Worm (Caenorhabditis elegans): ENCODE measurements around the gene F07C3.9.
A peak's percentile ranks its signal among the peaks of the same experiment; 100 is the strongest.

DNA sequence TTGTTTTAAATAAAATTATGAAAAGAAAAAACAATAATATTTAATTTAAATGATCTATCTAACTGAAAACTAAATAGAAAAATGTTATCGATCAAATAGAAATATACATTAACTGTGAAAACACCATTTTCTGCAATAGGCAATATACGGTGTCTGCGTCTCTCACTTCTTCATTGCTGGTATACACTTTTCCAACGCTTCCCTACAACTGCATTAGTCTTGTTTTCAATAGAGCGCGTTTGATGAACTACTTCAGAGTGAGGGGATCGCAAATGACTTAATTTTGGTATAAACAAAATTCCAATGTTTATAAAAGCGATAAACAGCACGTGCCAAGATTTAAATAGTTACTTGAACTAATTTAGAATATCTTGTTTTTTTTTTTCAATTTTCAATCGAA lies 41.9 kb downstream of the F07C3.9 start:
- no peak for TF ChIP-seq nhr-237 (tag; optimal IDR thresholded peaks at IDR 0.05)
- no peak for TF ChIP-seq aly-2 (tag; optimal IDR thresholded peaks at IDR 0.05)
- no peak for TF ChIP-seq mef-2 (tag; optimal IDR thresholded peaks at IDR 0.05)
- no peak for TF ChIP-seq ztf-11 (tag; optimal IDR thresholded peaks at IDR 0.05)
- peak; percentile 66 to 84 for TF ChIP-seq lin-35 (GFP tag; optimal IDR thresholded peaks at IDR 0.05)
- peak; percentile 28 for TF ChIP-seq lir-3 (tag; optimal IDR thresholded peaks at IDR 0.05; ENCODE audit: poor library complexity)
- peak; percentile 5 for TF ChIP-seq tbx-2 (tag; optimal IDR thresholded peaks at IDR 0.05)
- TF ChIP-seq mab-9 (GFP tag; IDR thresholded peaks at IDR 0.05), result no peak
- TF ChIP-seq nhr-12 (tag; optimal IDR thresholded peaks at IDR 0.05), result no peak
- TF ChIP-seq ama-1 (optimal IDR thresholded peaks at IDR 0.05), result no peak
- TF ChIP-seq nhr-11 (tag; optimal IDR thresholded peaks at IDR 0.05), result no peak
- peak; percentile 48 to 84 for TF ChIP-seq lsy-2 (tag; optimal IDR thresholded peaks at IDR 0.05)
- TF ChIP-seq unc-130 (tag; optimal IDR thresholded peaks at IDR 0.05), result no peak
- no peak for TF ChIP-seq nhr-90 (tag; optimal IDR thresholded peaks at IDR 0.05; ENCODE audit: poor library complexity)
